Worm (Caenorhabditis elegans): Measurements from ENCODE around the gene mrps-28.

DNA sequence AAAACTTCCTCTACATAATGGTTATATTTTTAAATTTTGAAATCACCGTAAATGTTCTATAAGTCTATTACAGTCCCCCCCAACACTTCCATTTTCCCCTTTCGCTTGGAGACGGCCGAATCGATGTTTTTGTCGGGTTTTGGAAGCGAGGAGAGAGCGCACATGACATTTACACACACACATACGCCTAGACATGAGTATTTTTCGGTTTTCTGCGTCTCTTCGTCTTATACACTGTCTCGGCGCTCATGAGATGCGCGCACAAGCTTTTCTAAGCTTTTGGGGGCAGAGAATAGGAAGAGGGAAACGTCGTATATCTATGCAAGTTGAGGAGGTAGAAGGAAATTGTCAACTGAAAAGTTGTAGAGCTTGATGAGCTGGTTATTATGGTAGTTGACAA, 23.9 kb upstream of the mrps-28 start:
- no peak for TF ChIP-seq elt-3 (tag; optimal IDR thresholded peaks at IDR 0.05)
- no peak for TF ChIP-seq peb-1 (tag; optimal IDR thresholded peaks at IDR 0.05)
- no peak for TF ChIP-seq lin-39 (tag; optimal IDR thresholded peaks at IDR 0.05)
- no peak for TF ChIP-seq fos-1 (tag; optimal IDR thresholded peaks at IDR 0.05)
- TF ChIP-seq unc-39 (tag; optimal IDR thresholded peaks at IDR 0.05): no peak
- TF ChIP-seq skn-1 (tag; optimal IDR thresholded peaks at IDR 0.05): no peak
- no peak for TF ChIP-seq nhr-11 (tag; optimal IDR thresholded peaks at IDR 0.05)
- peak; percentile 4 for TF ChIP-seq mab-5 (tag; optimal IDR thresholded peaks at IDR 0.05)
- TF ChIP-seq unc-55 (GFP tag; optimal IDR thresholded peaks at IDR 0.05): no peak
- TF ChIP-seq elt-1 (tag; optimal IDR thresholded peaks at IDR 0.05): no peak
- TF ChIP-seq egl-27 (tag; optimal IDR thresholded peaks at IDR 0.05): no peak
- no peak for TF ChIP-seq ama-1 (optimal IDR thresholded peaks at IDR 0.05)
- no peak for TF ChIP-seq unc-62 (GFP tag; optimal IDR thresholded peaks at IDR 0.05)
- TF ChIP-seq nhr-77 (tag; optimal IDR thresholded peaks at IDR 0.05): no peak

All from whole organism, L2 larva.